Worm (Caenorhabditis elegans) whole organism, L3 larva: ENCODE measurements around the gene ZK792.12.

Experiments
- elt-2 ChIP-seq: sonication (generic microtip); optimal IDR thresholded peaks from 2 replicates; lab custom pipeline; 2016; ENCODE audit warnings: missing genetic modification reagents, mild to moderate bottlenecking, missing genetic modification characterization, missing compliant biosample characterization
- lin-15B ChIP-seq: fragments of 150-350 bp; optimal IDR thresholded peaks from 2 replicates; lab custom pipeline; 2014; ENCODE audit warnings: missing biosample characterization, missing genetic modification characterization
- mdl-1 ChIP-seq: fragments of 150-350 bp; optimal IDR thresholded peaks from 2 replicates; lab custom pipeline; 2014; ENCODE audit warnings: missing biosample characterization, missing genetic modification characterization
- nhr-237 ChIP-seq: fragments of 150-350 bp; optimal IDR thresholded peaks from 2 replicates; lab custom pipeline; 2014; ENCODE audit warnings: missing biosample characterization, missing genetic modification characterization
- pha-4 ChIP-seq: fragments of 150-350 bp; optimal IDR thresholded peaks from 2 replicates; lab custom pipeline; 2014; ENCODE audit warnings: missing biosample characterization, missing genetic modification reagents, missing genetic modification characterization
- tbx-2 ChIP-seq: sonication (generic microtip); optimal IDR thresholded peaks from 2 replicates; lab custom pipeline; 2016; ENCODE audit warnings: mild to moderate bottlenecking, missing genetic modification characterization, missing compliant biosample characterization
- unc-39 ChIP-seq: sonication (generic microtip); optimal IDR thresholded peaks from 4 replicates; lab custom pipeline; 2017; ENCODE audit warnings: missing biosample characterization, missing genetic modification characterization
- ztf-4 ChIP-seq: fragments of 150-350 bp; optimal IDR thresholded peaks from 2 replicates; lab custom pipeline; 2014; ENCODE audit warnings: missing biosample characterization, missing genetic modification characterization

DNA sequence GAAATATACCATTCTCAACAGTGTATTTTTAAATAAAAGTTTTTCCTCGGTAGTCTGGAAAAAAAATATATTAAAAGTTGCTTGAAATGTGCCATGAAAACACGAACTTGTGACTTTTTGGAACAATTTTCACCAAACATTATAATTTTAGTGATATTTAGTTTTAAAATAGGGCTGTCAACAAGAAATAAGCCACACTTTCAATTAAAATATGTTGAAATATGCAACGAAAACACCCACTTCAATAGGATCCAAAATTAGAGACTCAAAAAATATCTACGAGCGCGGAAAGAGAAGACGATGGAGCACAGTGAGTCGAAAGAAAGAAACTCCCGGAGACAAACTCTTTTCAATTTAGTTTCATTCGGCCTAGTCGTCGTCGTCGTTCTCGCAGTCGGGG, at the start of gene ZK792.12:
- TF ChIP-seq unc-39 (tag; lab: Kevin White, UChicago) (no peak), lin-15B (tag; lab: Kevin White, UChicago) (no peak), mdl-1 (tag; lab: Kevin White, UChicago) (no peak), elt-2 (no peak), nhr-237 (tag; lab: Kevin White, UChicago) (no peak), tbx-2 (tag; lab: Kevin White, UChicago) (no peak), ztf-4 (no peak), pha-4 (tag; lab: Kevin White, UChicago) (no peak)
